Worm (Caenorhabditis elegans): ENCODE data around the gene clec-61.

ce11 chrII:10516375-10516774 is 26.0 kb upstream of the clec-61 start:
- TF ChIP-seq aly-2 (tag; optimal IDR thresholded peaks at IDR 0.05) (no peak), mes-2 (tag; optimal IDR thresholded peaks at IDR 0.05; ENCODE audit: poor library complexity, severe bottlenecking) (no peak), zag-1 (tag; optimal IDR thresholded peaks at IDR 0.05) (no peak), nhr-76 (tag; optimal IDR thresholded peaks at IDR 0.05) (no peak), cey-2 (tag; optimal IDR thresholded peaks at IDR 0.05; ENCODE audit: borderline replicate concordance, insufficient read depth) (no peak), snpc-4 (tag; optimal IDR thresholded peaks at IDR 0.05) (no peak), madf-9 (GFP tag; conservative IDR thresholded peaks at IDR 0.05) (no peak), egl-27 (tag; optimal IDR thresholded peaks at IDR 0.05) (no peak), F49E8.2 (tag; optimal IDR thresholded peaks at IDR 0.05; ENCODE audit: borderline replicate concordance) (no peak), unc-39 (tag; optimal IDR thresholded peaks at IDR 0.05) (no peak)

Measured in whole organism, L4 larva.